Fruit fly (Drosophila melanogaster) whole organism, wandering third instar larva: Measurements from ENCODE around the gene yellow-h.

ENCODE experiments used
- Abd-B ChIP-seq: fragments of >200 bp; optimal IDR thresholded peaks from 2 replicates; lab custom pipeline; 2017; ENCODE audit warnings: missing biosample characterization, missing genetic modification characterization
- CG32264 ChIP-seq: fragments of 200-800 bp; sonication (Bioruptor generic); optimal IDR thresholded peaks from 2 replicates; lab custom pipeline; 2016; ENCODE audit warnings: missing biosample characterization, missing genetic modification characterization
- CG9705 ChIP-seq: fragments of 200-800 bp; sonication (Bioruptor generic); optimal IDR thresholded peaks from 2 replicates; lab custom pipeline; 2018; ENCODE audit warnings: missing biosample characterization, mild to moderate bottlenecking, missing genetic modification characterization
- CrebA ChIP-seq: fragments of 200-800 bp; sonication (Bioruptor generic); optimal IDR thresholded peaks from 2 replicates; lab custom pipeline; 2016; ENCODE audit warnings: missing biosample characterization, mild to moderate bottlenecking, missing genetic modification characterization, borderline replicate concordance
- Dif ChIP-seq: fragments of 200-275, 200-300 bp; sonication (Bioruptor generic); optimal IDR thresholded peaks from 2 replicates; lab custom pipeline; 2018; ENCODE audit warnings: missing biosample characterization, missing genetic modification characterization; ENCODE audit not compliant: partially characterized antibody
- GATAd ChIP-seq: sonication (Bioruptor generic); optimal IDR thresholded peaks from 2 replicates; lab custom pipeline; 2016; ENCODE audit warnings: missing biosample characterization, missing genetic modification characterization
- HLH106 ChIP-seq: fragments of 200-800 bp; optimal IDR thresholded peaks from 3 replicates; lab custom pipeline; 2019; ENCODE audit warnings: missing biosample characterization, mild to moderate bottlenecking, missing genetic modification characterization, moderate library complexity
- Hnf4 ChIP-seq: fragments of 200-800 bp; sonication (Bioruptor generic); optimal IDR thresholded peaks from 2 replicates; lab custom pipeline; 2016; ENCODE audit warnings: missing biosample characterization, mild to moderate bottlenecking, missing genetic modification characterization
- Hr83 ChIP-seq: fragments of 200-300 bp; sonication (Bioruptor generic); optimal IDR thresholded peaks from 2 replicates; lab custom pipeline; 2016; ENCODE audit warnings: missing biosample characterization, mild to moderate bottlenecking, missing genetic modification characterization, moderate library complexity; ENCODE audit not compliant: poor library complexity, severe bottlenecking
- Jra ChIP-seq: sonication (Bioruptor generic); optimal IDR thresholded peaks from 2 replicates; lab custom pipeline; 2016; ENCODE audit warnings: missing biosample characterization, missing genetic modification characterization
- Mio ChIP-seq: sonication (Bioruptor generic); optimal IDR thresholded peaks from 2 replicates; lab custom pipeline; 2016; ENCODE audit warnings: missing biosample characterization, missing genetic modification characterization
- Myc ChIP-seq: fragments of >200 bp; optimal IDR thresholded peaks from 2 replicates; lab custom pipeline; 2017
- N ChIP-seq: fragments of >200 bp; optimal IDR thresholded peaks from 2 replicates; lab custom pipeline; 2018; ENCODE audit warnings: missing biosample characterization, missing external identifiers, missing genetic modification characterization
- Rel ChIP-seq, 2 experiments: fragments of 200-800 bp; sonication (Bioruptor generic) in 1 of 2; optimal IDR thresholded peaks; 2 replicates in 1 of 2; 3 replicates in 1 of 2; lab custom pipeline; 2016 to 2019; ENCODE audit warnings: mild to moderate bottlenecking in 2 of 2, missing biosample characterization in 2 of 2, missing genetic modification characterization in 2 of 2, moderate library complexity in 1 of 2
- Sp1 ChIP-seq: fragments of 200-800 bp; sonication (Bioruptor generic); optimal IDR thresholded peaks from 3 replicates; lab custom pipeline; 2019; ENCODE audit warnings: missing biosample characterization, mild to moderate bottlenecking, missing genetic modification characterization, moderate library complexity
- Vsx2 ChIP-seq: fragments of 200-300, 225-300 bp; sonication (Bioruptor generic); optimal IDR thresholded peaks from 2 replicates; lab custom pipeline; 2018; ENCODE audit warnings: missing biosample characterization, missing genetic modification characterization; ENCODE audit not compliant: partially characterized antibody
- br ChIP-seq: fragments of 200-800 bp; sonication (Bioruptor generic); optimal IDR thresholded peaks from 2 replicates; lab custom pipeline; 2016; ENCODE audit warnings: missing biosample characterization, missing genetic modification characterization
- brk ChIP-seq: fragments of 200-800 bp; sonication (Bioruptor generic); optimal IDR thresholded peaks from 2 replicates; lab custom pipeline; 2016; ENCODE audit warnings: missing biosample characterization, mild to moderate bottlenecking, missing genetic modification characterization
- dl ChIP-seq, 2 experiments: fragments of 175-275, 200-275 bp in 1 of 2; fragments of 200-275 bp in 1 of 2; sonication (Bioruptor generic); optimal IDR thresholded peaks; lab custom pipeline; 2018; ENCODE audit warnings: mild to moderate bottlenecking in 2 of 2, missing biosample characterization in 2 of 2, missing genetic modification characterization in 2 of 2, moderate library complexity in 2 of 2; ENCODE audit not compliant: partially characterized antibody in 2 of 2, insufficient read depth in 1 of 2
- dmrt93B ChIP-seq: fragments of 200-800 bp; sonication (Bioruptor generic); optimal IDR thresholded peaks from 2 replicates; lab custom pipeline; 2018; ENCODE audit warnings: missing biosample characterization, mild to moderate bottlenecking, missing genetic modification characterization
- dsf ChIP-seq: sonication (Bioruptor generic); optimal IDR thresholded peaks from 2 replicates; lab custom pipeline; 2016; ENCODE audit warnings: missing biosample characterization, missing genetic modification characterization, borderline replicate concordance
- ey ChIP-seq: fragments of 200-800 bp; sonication (Bioruptor generic); optimal IDR thresholded peaks from 2 replicates; lab custom pipeline; 2016; ENCODE audit warnings: missing biosample characterization, missing genetic modification characterization
- foxo ChIP-seq, 2 experiments: fragments of 200-800 bp; sonication (Bioruptor generic); optimal IDR thresholded peaks; 2 replicates in 1 of 2; 3 replicates in 1 of 2; lab custom pipeline; 2016 to 2017; ENCODE audit warnings: missing biosample characterization in 2 of 2, missing genetic modification characterization in 2 of 2
- fru ChIP-seq: fragments of 200-800 bp; sonication (Bioruptor generic); optimal IDR thresholded peaks from 3 replicates; lab custom pipeline; 2016; ENCODE audit warnings: missing biosample characterization, mild to moderate bottlenecking, missing genetic modification characterization
- jim ChIP-seq: fragments of 175-275, 200-325 bp; sonication (Bioruptor generic); optimal IDR thresholded peaks from 2 replicates; lab custom pipeline; 2016; ENCODE audit warnings: missing biosample characterization, mild to moderate bottlenecking, missing genetic modification characterization
- lola ChIP-seq: fragments of >200 bp; optimal IDR thresholded peaks from 2 replicates; lab custom pipeline; 2017; ENCODE audit warnings: missing biosample characterization, missing genetic modification characterization
- pan ChIP-seq: fragments of >200 bp; optimal IDR thresholded peaks from 2 replicates; lab custom pipeline; 2017
- psq ChIP-seq: fragments of 200-800 bp; sonication (Bioruptor generic); optimal IDR thresholded peaks from 3 replicates; lab custom pipeline; 2017; ENCODE audit warnings: missing biosample characterization, mild to moderate bottlenecking, missing genetic modification characterization, moderate library complexity
- sage ChIP-seq: fragments of 200-800 bp; sonication (Bioruptor generic); optimal IDR thresholded peaks from 2 replicates; lab custom pipeline; 2016; ENCODE audit warnings: missing biosample characterization, mild to moderate bottlenecking, missing genetic modification characterization
- sv ChIP-seq: fragments of 200-800 bp; sonication (Bioruptor generic); optimal IDR thresholded peaks from 3 replicates; lab custom pipeline; 2016; ENCODE audit warnings: missing biosample characterization, missing genetic modification characterization
- tai ChIP-seq: sonication (Bioruptor generic); optimal IDR thresholded peaks from 2 replicates; lab custom pipeline; 2016; ENCODE audit warnings: missing biosample characterization, missing genetic modification characterization
- usp ChIP-seq: fragments of >200 bp; optimal IDR thresholded peaks from 2 replicates; lab custom pipeline; 2017; ENCODE audit warnings: missing biosample characterization, missing genetic modification characterization
- woc ChIP-seq: sonication (Bioruptor generic); optimal IDR thresholded peaks from 2 replicates; lab custom pipeline; 2016; ENCODE audit warnings: missing biosample characterization, mild to moderate bottlenecking, missing genetic modification characterization

yellow-h gene

DNA sequence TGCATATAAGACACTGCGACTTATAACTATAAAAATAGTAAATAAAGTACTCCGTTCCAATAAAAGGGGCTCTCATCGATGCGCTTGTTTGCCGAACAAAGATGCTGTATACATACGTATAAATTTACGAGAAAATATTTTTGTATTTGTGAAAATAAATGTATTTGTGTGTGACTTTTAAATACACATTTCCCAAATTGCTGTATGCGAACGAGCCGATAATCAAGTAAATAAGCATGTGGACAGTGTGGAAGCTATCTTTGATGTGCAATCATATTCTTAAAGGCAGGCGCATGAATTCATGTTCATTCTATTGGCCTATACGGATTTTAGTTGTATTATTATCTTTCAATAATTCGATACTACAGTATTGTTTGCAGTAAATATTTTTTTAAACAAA is 3.5 kb downstream of the yellow-h start:
- no peak for TF ChIP-seq Rel (GFP tag; optimal IDR thresholded peaks at IDR 0.05; lab: Kevin White, UChicago)
- no peak for TF ChIP-seq Rel (tag; optimal IDR thresholded peaks at IDR 0.05; lab: Kevin White, UChicago)
- no peak for TF ChIP-seq usp
- no peak for TF ChIP-seq Abd-B (GFP tag; lab: Kevin White, UChicago)
- TF ChIP-seq dmrt93B (GFP tag; lab: Kevin White, UChicago), result no peak
- TF ChIP-seq Jra (GFP tag; lab: Kevin White, UChicago), result no peak
- no peak for TF ChIP-seq Mio (GFP tag; lab: Kevin White, UChicago)
- TF ChIP-seq ey, result no peak
- TF ChIP-seq CG9705 (GFP tag; lab: Kevin White, UChicago), result no peak
- TF ChIP-seq N (GFP tag; lab: Kevin White, UChicago), result no peak
- TF ChIP-seq psq (GFP tag; lab: Kevin White, UChicago), result no peak
- TF ChIP-seq brk, result no peak
- no peak for TF ChIP-seq br (GFP tag; lab: Kevin White, UChicago)

DNA sequence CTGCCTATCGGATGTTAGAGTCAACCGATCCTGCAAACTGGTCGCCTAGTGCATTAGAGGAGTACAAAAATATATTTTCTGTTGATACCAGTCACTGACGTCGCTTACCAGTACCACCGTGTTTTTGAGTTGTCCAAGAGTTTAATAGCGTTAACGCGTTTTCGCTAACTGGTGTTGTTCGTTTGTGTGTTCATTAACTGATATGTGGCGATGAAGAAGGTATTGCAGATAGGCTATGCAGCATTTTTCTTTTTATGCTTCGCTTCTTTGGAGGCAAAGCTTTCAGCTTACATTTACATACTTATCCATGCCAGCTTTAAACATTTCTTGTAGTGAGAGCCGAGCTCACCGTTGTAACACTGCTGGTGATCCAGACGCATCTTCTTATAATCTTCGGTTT is 10.7 kb downstream of the yellow-h start:
- TF ChIP-seq Vsx2 (GFP tag; lab: Kevin White, UChicago) (no peak), CrebA (GFP tag; lab: Kevin White, UChicago) (no peak), dl (GFP tag; optimal IDR thresholded peaks at IDR 0.05; lab: Kevin White, UChicago; ENCODE audit: insufficient read depth in 1 of 2, partially characterized antibody in 2 of 2) (no peak), Abd-B (GFP tag; lab: Kevin White, UChicago) (no peak), Mio (GFP tag; lab: Kevin White, UChicago) (no peak), Hnf4 (no peak), Hr83 (GFP tag; lab: Kevin White, UChicago) (no peak), CG32264 (GFP tag; lab: Kevin White, UChicago) (no peak), usp (no peak), woc (GFP tag; lab: Kevin White, UChicago) (no peak), lola (no peak), brk (no peak), HLH106 (tag; lab: Kevin White, UChicago) (no peak)
- TF ChIP-seq, all 38 proteins: peak for 0

DNA sequence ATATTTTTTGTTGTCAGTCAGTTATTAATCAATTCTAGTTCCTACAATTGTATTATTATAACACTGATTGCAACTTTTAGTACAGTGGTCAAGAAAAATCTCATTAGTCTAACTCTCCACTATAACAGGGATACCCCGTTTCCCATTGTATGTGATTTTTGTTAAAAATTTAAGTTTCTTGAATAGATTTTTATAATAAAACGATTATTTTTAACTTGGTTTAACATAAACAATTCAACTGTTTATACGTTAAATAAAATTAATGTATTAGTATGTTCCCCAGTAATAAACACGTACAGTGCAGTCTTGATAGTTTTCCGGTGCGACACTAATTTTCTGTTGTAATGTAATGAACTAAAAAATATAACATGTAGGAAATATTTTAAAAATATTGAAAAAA is 13.1 kb downstream of the yellow-h start:
- TF ChIP-seq GATAd (GFP tag; lab: Kevin White, UChicago), result no peak
- TF ChIP-seq lola, result no peak
- no peak for TF ChIP-seq tai
- no peak for TF ChIP-seq Myc (lab: Kevin White, UChicago)
- no peak for TF ChIP-seq foxo (GFP tag; optimal IDR thresholded peaks at IDR 0.05; lab: Kevin White, UChicago)
- no peak for TF ChIP-seq Abd-B (GFP tag; lab: Kevin White, UChicago)
- no peak for TF ChIP-seq Hnf4
- no peak for TF ChIP-seq pan (lab: Kevin White, UChicago)
- no peak for TF ChIP-seq ey
- TF ChIP-seq Jra (GFP tag; lab: Kevin White, UChicago), result no peak
- no peak for TF ChIP-seq sv (GFP tag; lab: Kevin White, UChicago)
- TF ChIP-seq br (GFP tag; lab: Kevin White, UChicago), result no peak
- TF ChIP-seq fru (GFP tag; lab: Kevin White, UChicago), result no peak
- TF ChIP-seq sage (GFP tag; lab: Kevin White, UChicago), result no peak
- no peak for TF ChIP-seq jim (GFP tag; lab: Kevin White, UChicago)
- no peak for TF ChIP-seq Dif (GFP tag; lab: Kevin White, UChicago)
- no peak for TF ChIP-seq dl (GFP tag; optimal IDR thresholded peaks at IDR 0.05; lab: Kevin White, UChicago; ENCODE audit: insufficient read depth in 1 of 2, partially characterized antibody in 2 of 2)
- no peak for TF ChIP-seq brk
- TF ChIP-seq dsf, result no peak
- TF ChIP-seq CG9705 (GFP tag; lab: Kevin White, UChicago), result no peak

DNA sequence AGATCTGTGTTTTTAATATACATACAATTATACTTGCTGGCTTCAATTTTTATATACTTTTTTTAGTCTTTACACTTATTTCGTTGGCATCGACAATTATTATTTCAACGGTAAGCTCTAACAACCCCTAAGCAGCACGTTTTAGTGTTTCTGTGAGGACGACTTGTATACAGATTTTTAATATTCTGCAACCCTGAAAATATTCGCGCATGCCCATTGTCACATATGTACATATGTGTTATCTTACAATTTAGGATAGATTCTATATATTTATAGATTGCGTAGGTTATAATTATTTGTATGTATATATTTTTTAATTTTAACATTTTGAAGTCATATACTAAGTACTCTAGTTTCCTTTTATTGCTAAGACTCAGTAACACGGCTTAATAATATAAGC is 25.5 kb downstream of the yellow-h start, which contains the start of gene dpr7:
dpr7 (minus strand) TSS at position 154 of the 400 bp plus-strand sequence.
- no peak for TF ChIP-seq Sp1 (GFP tag; lab: Kevin White, UChicago)
- no peak for TF ChIP-seq psq (GFP tag; lab: Kevin White, UChicago)
- TF ChIP-seq Rel (GFP tag; optimal IDR thresholded peaks at IDR 0.05; lab: Kevin White, UChicago), result no peak
- TF ChIP-seq Rel (tag; optimal IDR thresholded peaks at IDR 0.05; lab: Kevin White, UChicago), result no peak
- TF ChIP-seq, all 38 proteins: peak for 0
